Fruit fly (Drosophila melanogaster) whole organism, embryonic: ENCODE data around the gene timeout.

Experiments
- ATbp ChIP-seq: fragments of 200-800 bp; sonication (Bioruptor generic); optimal IDR thresholded peaks from 2 replicates; lab custom pipeline; 2017; ENCODE audit warnings: missing biosample characterization, mild to moderate bottlenecking, missing genetic modification characterization, missing genetic modification reagents
- Atf3 ChIP-seq: fragments of 200-800 bp; sonication (Bioruptor generic); optimal IDR thresholded peaks from 3 replicates; lab custom pipeline; 2016; ENCODE audit warnings: missing biosample characterization, missing genetic modification characterization
- Atf6 ChIP-seq: fragments of 200-800 bp; sonication (Bioruptor generic); IDR thresholded peaks from 2 replicates; pipeline ENCODE4 v1.3.6; 2022; ENCODE audit warnings: missing biosample characterization, missing genetic modification characterization
- BEAF-32 ChIP-seq: fragments of 200-800 bp; sonication (Bioruptor generic); optimal IDR thresholded peaks from 3 replicates; lab custom pipeline; 2017; ENCODE audit warnings: missing biosample characterization, missing genetic modification characterization, mild to moderate bottlenecking, moderate library complexity, missing genetic modification reagents
- CG1024 ChIP-seq: fragments of 200-800 bp; sonication (Bioruptor generic); IDR thresholded peaks from 2 replicates; pipeline ENCODE4 v1.3.6; 2022; ENCODE audit warnings: missing biosample characterization, missing genetic modification characterization
- CG10959 ChIP-seq: fragments of 200-800 bp; sonication (Bioruptor generic); IDR thresholded peaks from 2 replicates; pipeline ENCODE4 v1.3.6; 2022; ENCODE audit warnings: missing biosample characterization, missing genetic modification characterization
- CG10979 ChIP-seq: fragments of 200-800 bp; sonication (Bioruptor generic); optimal IDR thresholded peaks from 2 replicates; lab custom pipeline; 2018; ENCODE audit warnings: missing biosample characterization, mild to moderate bottlenecking, missing genetic modification characterization, moderate library complexity
- CG12219 ChIP-seq: fragments of 200-800 bp; sonication (Bioruptor generic); optimal IDR thresholded peaks from 3 replicates; lab custom pipeline; 2018; ENCODE audit warnings: missing biosample characterization, mild to moderate bottlenecking, missing genetic modification characterization
- CG17186 ChIP-seq: fragments of 200-800 bp; sonication (Bioruptor generic); optimal IDR thresholded peaks from 3 replicates; lab custom pipeline; 2017; ENCODE audit warnings: missing biosample characterization, missing genetic modification reagents, missing genetic modification characterization
- CG17568 ChIP-seq: fragments of 200-800 bp; sonication (Bioruptor generic); optimal IDR thresholded peaks from 2 replicates; lab custom pipeline; 2018; ENCODE audit warnings: missing biosample characterization, mild to moderate bottlenecking, missing genetic modification characterization, moderate library complexity
- CG1792 ChIP-seq: fragments of 200-800 bp; sonication (Bioruptor generic); optimal IDR thresholded peaks from 2 replicates; lab custom pipeline; 2016; ENCODE audit warnings: missing biosample characterization, missing genetic modification characterization
- CG1832 ChIP-seq: fragments of 200-800 bp; sonication (Bioruptor generic); optimal IDR thresholded peaks from 2 replicates; lab custom pipeline; 2017; ENCODE audit warnings: missing biosample characterization, mild to moderate bottlenecking, missing genetic modification characterization, inconsistent platforms
- CG18619 ChIP-seq: fragments of 200-800 bp; sonication (Bioruptor generic); optimal IDR thresholded peaks from 3 replicates; lab custom pipeline; 2017; ENCODE audit warnings: missing biosample characterization, mild to moderate bottlenecking, missing genetic modification characterization
- CG2129 ChIP-seq: fragments of 200-800 bp; sonication (Bioruptor generic); IDR thresholded peaks from 2 replicates; pipeline ENCODE4 v1.3.6; 2022; ENCODE audit warnings: missing biosample characterization, missing genetic modification characterization; ENCODE audit not compliant: partially characterized antibody
- CG2712 ChIP-seq: fragments of 200-800 bp; optimal IDR thresholded peaks from 3 replicates; lab custom pipeline; 2019; ENCODE audit warnings: missing biosample characterization, mild to moderate bottlenecking, missing genetic modification characterization, moderate library complexity
- CG30020 ChIP-seq: fragments of 200-800 bp; optimal IDR thresholded peaks from 2 replicates; lab custom pipeline; 2019; ENCODE audit warnings: missing biosample characterization, mild to moderate bottlenecking, missing genetic modification characterization, moderate library complexity
- CG32772 ChIP-seq: fragments of 200-800 bp; sonication (Bioruptor generic); IDR thresholded peaks from 2 replicates; pipeline ENCODE4 v1.3.6; 2022; ENCODE audit warnings: missing biosample characterization, missing genetic modification characterization
- CG4707 ChIP-seq: fragments of 200-800 bp; sonication (Bioruptor generic); optimal IDR thresholded peaks from 2 replicates; lab custom pipeline; 2018; ENCODE audit warnings: missing biosample characterization, mild to moderate bottlenecking, missing genetic modification characterization, moderate library complexity
- CG5180 ChIP-seq: fragments of 200-800 bp; sonication (Bioruptor generic); optimal IDR thresholded peaks from 3 replicates; lab custom pipeline; 2017; ENCODE audit warnings: missing biosample characterization, missing genetic modification characterization, mild to moderate bottlenecking, moderate library complexity, missing genetic modification reagents
- CG5953 ChIP-seq: fragments of 200-800 bp; sonication (Bioruptor generic); IDR thresholded peaks from 2 replicates; pipeline ENCODE4 v1.3.6; 2022; ENCODE audit warnings: missing biosample characterization, missing genetic modification characterization
- CG6272 ChIP-seq: fragments of 200-800 bp; sonication (Bioruptor generic); IDR thresholded peaks from 2 replicates; pipeline ENCODE4 v1.3.6; 2022; ENCODE audit warnings: missing biosample characterization, missing genetic modification characterization
- CG9797 ChIP-seq: fragments of 200-800 bp; sonication (Bioruptor generic); optimal IDR thresholded peaks from 3 replicates; lab custom pipeline; 2018; ENCODE audit warnings: missing biosample characterization, mild to moderate bottlenecking, missing genetic modification characterization
- Dbx ChIP-seq: fragments of 200-800 bp; sonication (Bioruptor generic); IDR thresholded peaks from 3 replicates; pipeline ENCODE4 v1.3.6; 2022; ENCODE audit warnings: missing biosample characterization, missing genetic modification characterization
- Dfd ChIP-seq, 2 experiments: fragments of >200 bp; optimal IDR thresholded peaks; 2 replicates each; lab custom pipeline; 2017; ENCODE audit warnings: missing biosample characterization in 2 of 2, missing genetic modification characterization in 2 of 2
- Dip2 ChIP-seq: fragments of 200-800 bp; sonication (Bioruptor generic); IDR thresholded peaks from 2 replicates; pipeline ENCODE4 v1.3.6; 2022; ENCODE audit warnings: missing biosample characterization, missing genetic modification characterization
- ERR ChIP-seq: fragments of 200-800 bp; sonication (Bioruptor generic); optimal IDR thresholded peaks from 2 replicates; lab custom pipeline; 2016; ENCODE audit warnings: missing biosample characterization, missing genetic modification characterization
- Ets97D ChIP-seq: fragments of 200-800 bp; sonication (Bioruptor generic); optimal IDR thresholded peaks from 3 replicates; lab custom pipeline; 2016; ENCODE audit warnings: missing biosample characterization, missing genetic modification characterization
- Fer1 ChIP-seq: fragments of 200-800 bp; sonication (Bioruptor generic); optimal IDR thresholded peaks from 2 replicates; lab custom pipeline; 2017; ENCODE audit warnings: missing biosample characterization, mild to moderate bottlenecking, missing genetic modification characterization
- Fer3 ChIP-seq: fragments of 200-800 bp; sonication (Bioruptor generic); optimal IDR thresholded peaks from 2 replicates; lab custom pipeline; 2018; ENCODE audit warnings: missing biosample characterization, mild to moderate bottlenecking, missing genetic modification characterization, moderate library complexity
- Lhr ChIP-seq: fragments of 200-800 bp; sonication (Bioruptor generic); optimal IDR thresholded peaks from 3 replicates; lab custom pipeline; 2017; ENCODE audit warnings: mild to moderate bottlenecking, missing biosample characterization, missing genetic modification reagents, missing genetic modification characterization
- Max ChIP-seq: fragments of 200-800 bp; sonication (Bioruptor generic); optimal IDR thresholded peaks from 2 replicates; lab custom pipeline; 2016; ENCODE audit warnings: missing biosample characterization, mild to moderate bottlenecking, missing genetic modification characterization
- NK7.1 ChIP-seq: fragments of 200-800 bp; sonication (Bioruptor generic); optimal IDR thresholded peaks from 3 replicates; lab custom pipeline; 2016; ENCODE audit warnings: missing biosample characterization, missing genetic modification characterization
- Optix ChIP-seq: fragments of 200-800 bp; sonication (Bioruptor generic); IDR thresholded peaks from 3 replicates; pipeline ENCODE4 v1.3.6; 2022; ENCODE audit warnings: missing biosample characterization, missing genetic modification characterization
- abd-A ChIP-seq: fragments of 200-800 bp; sonication (Bioruptor generic); optimal IDR thresholded peaks from 3 replicates; lab custom pipeline; 2019; ENCODE audit warnings: missing biosample characterization, mild to moderate bottlenecking, missing genetic modification characterization, moderate library complexity
- cato ChIP-seq: fragments of 200-800 bp; sonication (Bioruptor generic); optimal IDR thresholded peaks from 2 replicates; lab custom pipeline; 2016; ENCODE audit warnings: missing biosample characterization, missing genetic modification characterization, borderline replicate concordance
- corto ChIP-seq: fragments of 200-800 bp; sonication (Bioruptor generic); optimal IDR thresholded peaks from 2 replicates; lab custom pipeline; 2016; ENCODE audit warnings: missing biosample characterization, mild to moderate bottlenecking, missing genetic modification characterization, moderate library complexity
- dmrt11E ChIP-seq: fragments of 200-800 bp; sonication (Bioruptor generic); optimal IDR thresholded peaks from 3 replicates; lab custom pipeline; 2018; ENCODE audit warnings: missing biosample characterization, mild to moderate bottlenecking, missing genetic modification characterization, moderate library complexity
- dysf ChIP-seq: fragments of 200-800 bp; sonication (Bioruptor generic); IDR thresholded peaks from 3 replicates; pipeline ENCODE4 v1.3.6; 2022; ENCODE audit warnings: missing biosample characterization, missing genetic modification characterization
- eve ChIP-seq, 2 experiments: fragments of >200 bp; optimal IDR thresholded peaks; 2 replicates each; lab custom pipeline; 2017; ENCODE audit warnings: missing biosample characterization in 2 of 2, missing genetic modification characterization in 2 of 2
- eyg ChIP-seq: fragments of 200-800 bp; sonication (Bioruptor generic); optimal IDR thresholded peaks from 3 replicates; lab custom pipeline; 2016; ENCODE audit warnings: missing biosample characterization, missing genetic modification characterization
- gfzf ChIP-seq: fragments of 200-800 bp; sonication (Bioruptor generic); optimal IDR thresholded peaks from 2 replicates; lab custom pipeline; 2016; ENCODE audit warnings: missing biosample characterization, mild to moderate bottlenecking, missing genetic modification characterization, moderate library complexity
- hth ChIP-seq: fragments of >200 bp; optimal IDR thresholded peaks from 2 replicates; lab custom pipeline; 2017; ENCODE audit warnings: inconsistent platforms
- luna ChIP-seq: fragments of 200-800 bp; sonication (Bioruptor generic); optimal IDR thresholded peaks from 2 replicates; lab custom pipeline; 2016; ENCODE audit warnings: missing biosample characterization, missing genetic modification characterization
- maf-S ChIP-seq: fragments of 200-800 bp; sonication (Bioruptor generic); optimal IDR thresholded peaks from 2 replicates; lab custom pipeline; 2016; ENCODE audit warnings: missing biosample characterization, missing genetic modification characterization
- nerfin-2 ChIP-seq: fragments of 200-800 bp; sonication (Bioruptor generic); IDR thresholded peaks from 2 replicates; pipeline ENCODE4 v1.3.6; 2022; ENCODE audit warnings: missing biosample characterization, missing genetic modification characterization; ENCODE audit not compliant: partially characterized antibody
- pnt ChIP-seq: fragments of 200-800 bp; sonication (Bioruptor generic); optimal IDR thresholded peaks from 3 replicates; lab custom pipeline; 2016; ENCODE audit warnings: missing biosample characterization, missing genetic modification characterization
- repo ChIP-seq: fragments of 200-800 bp; sonication (Bioruptor generic); optimal IDR thresholded peaks from 2 replicates; lab custom pipeline; 2016; ENCODE audit warnings: missing biosample characterization, missing genetic modification characterization
- slou ChIP-seq: fragments of 200-800 bp; sonication (Bioruptor generic); optimal IDR thresholded peaks from 3 replicates; lab custom pipeline; 2016; ENCODE audit warnings: missing biosample characterization, missing genetic modification characterization
- stwl ChIP-seq: fragments of 200-800 bp; sonication (Bioruptor generic); optimal IDR thresholded peaks from 3 replicates; lab custom pipeline; 2018; ENCODE audit warnings: missing biosample characterization, mild to moderate bottlenecking, missing genetic modification characterization, moderate library complexity
- tap ChIP-seq: fragments of 200-800 bp; optimal IDR thresholded peaks from 3 replicates; lab custom pipeline; 2019; ENCODE audit warnings: missing biosample characterization, mild to moderate bottlenecking, missing genetic modification characterization, moderate library complexity
- wor ChIP-seq: fragments of 200-800 bp; sonication (Bioruptor generic); IDR thresholded peaks from 2 replicates; pipeline ENCODE4 v1.3.6; 2022; ENCODE audit warnings: missing biosample characterization, missing genetic modification characterization

Gene timeout

dm6 chr3R:13068022-13068421, 20.4 kb upstream of the timeout start (continued):
- TF ChIP-seq CG1024 (GFP tag; lab: Robert Waterston, UW) = peak; percentile 81
- TF ChIP-seq Fer3 (tag; lab: Kevin White, UChicago) = peak; percentile 85
- TF ChIP-seq CG6272 (GFP tag; lab: Robert Waterston, UW) = no peak
- TF ChIP-seq Atf6 (GFP tag; lab: Robert Waterston, UW) = peak; percentile 58; the same call in 1 of the 2 replicates
- peak; percentile 91 for TF ChIP-seq CG17568 (GFP tag; lab: Kevin White, UChicago)
- peak; percentile 53 for TF ChIP-seq CG9797 (GFP tag; lab: Kevin White, UChicago)
- TF ChIP-seq hth = no peak
- TF ChIP-seq ATbp (GFP tag; lab: Kevin White, UChicago) = peak; percentile 99
- TF ChIP-seq CG1792 (GFP tag; lab: Kevin White, UChicago) = peak; percentile 93
- peak; percentile 71 for TF ChIP-seq pnt
- TF ChIP-seq Atf3 (GFP tag; lab: Kevin White, UChicago) = peak; percentile 44
- TF ChIP-seq slou = peak; percentile 73
- TF ChIP-seq abd-A (tag; lab: Kevin White, UChicago) = peak; percentile 82
- TF ChIP-seq Dfd (GFP tag; optimal IDR thresholded peaks at IDR 0.05; lab: Kevin White, UChicago) = no peak
- peak; percentile 91 for TF ChIP-seq dmrt11E (tag; lab: Kevin White, UChicago)
- TF ChIP-seq Ets97D = peak; percentile 27
- no peak for TF ChIP-seq BEAF-32
- peak; percentile 82 for TF ChIP-seq CG12219 (GFP tag; lab: Kevin White, UChicago)
- peak; percentile 86 for TF ChIP-seq Lhr (GFP tag; lab: Kevin White, UChicago)
- no peak for TF ChIP-seq CG32772 (GFP tag; lab: Robert Waterston, UW)
- no peak for TF ChIP-seq luna (GFP tag; lab: Kevin White, UChicago)
- no peak for TF ChIP-seq Dip2 (GFP tag; lab: Robert Waterston, UW)
- TF ChIP-seq tap (tag; lab: Kevin White, UChicago) = peak; percentile 96
- peak; percentile 71 for TF ChIP-seq cato (GFP tag; lab: Kevin White, UChicago)
- peak; percentile 81 for TF ChIP-seq repo (GFP tag; lab: Kevin White, UChicago)
- TF ChIP-seq CG2712 = peak; percentile 88
- TF ChIP-seq CG5953 (GFP tag; lab: Robert Waterston, UW) = peak; percentile 71
- peak; percentile 66 for TF ChIP-seq eyg (GFP tag; lab: Kevin White, UChicago)
- TF ChIP-seq CG17186 (GFP tag; lab: Kevin White, UChicago) = peak; percentile 87
- peak; percentile 69 for TF ChIP-seq Max (GFP tag; lab: Kevin White, UChicago)
- TF ChIP-seq CG1832 (GFP tag; lab: Kevin White, UChicago) = no peak
- TF ChIP-seq NK7.1 (GFP tag; lab: Kevin White, UChicago) = peak; percentile 62
- peak; percentile 75 for TF ChIP-seq CG10959 (GFP tag; lab: Robert Waterston, UW)
- TF ChIP-seq Fer1 (GFP tag; lab: Kevin White, UChicago) = peak; percentile 91
- TF ChIP-seq wor = no peak
- peak; percentile 83 for TF ChIP-seq CG10979 (tag; lab: Kevin White, UChicago)
- no peak for TF ChIP-seq gfzf (GFP tag; lab: Kevin White, UChicago)
- TF ChIP-seq maf-S (GFP tag; lab: Kevin White, UChicago) = peak; percentile 65
- no peak for TF ChIP-seq stwl (tag; lab: Kevin White, UChicago)
- peak; percentile 42; the same call in 1 of the 3 replicates for TF ChIP-seq Optix (GFP tag; lab: Robert Waterston, UW)
- TF ChIP-seq CG5180 (GFP tag; lab: Kevin White, UChicago) = peak; percentile 88
- no peak for TF ChIP-seq corto (GFP tag; lab: Kevin White, UChicago)
- TF ChIP-seq CG30020 = no peak
- TF ChIP-seq CG4707 (GFP tag; lab: Kevin White, UChicago) = peak; percentile 90
- peak; percentile 49; the same call in 2 of the 3 replicates for TF ChIP-seq dysf
- 0 out of 3 replicates have a peak, but pooled peaks have one; percentile 36 for TF ChIP-seq Dbx (GFP tag; lab: Robert Waterston, UW)
- peak; percentile 56 for TF ChIP-seq ERR (GFP tag; lab: Kevin White, UChicago)
- no peak for TF ChIP-seq CG2129 (GFP tag; lab: Robert Waterston, UW)
- TF ChIP-seq CG18619 (GFP tag; lab: Kevin White, UChicago) = peak; percentile 83
- no peak for TF ChIP-seq nerfin-2 (GFP tag; lab: Robert Waterston, UW)
- TF ChIP-seq eve (GFP tag; optimal IDR thresholded peaks at IDR 0.05; lab: Kevin White, UChicago) = no peak
